Worm (Caenorhabditis elegans): Measurements from ENCODE around the gene egl-1.

- TF ChIP-seq skn-1 (tag; optimal IDR thresholded peaks at IDR 0.05) (no peak), unc-62 (GFP tag; optimal IDR thresholded peaks at IDR 0.05) (no peak), eor-1 (tag; optimal IDR thresholded peaks at IDR 0.05) (no peak), egl-27 (tag; optimal IDR thresholded peaks at IDR 0.05) (no peak)
Measured at ce11 chrV:14460122-14460521, 28.0 kb upstream of the egl-1 start.
